Fruit fly (Drosophila melanogaster): ENCODE measurements around the gene Atac2.

The Atac2 gene

dm6 chr2L:18638945-18639344 is 26.9 kb upstream of the Atac2 start:
- TF ChIP-seq tj (GFP tag; optimal IDR thresholded peaks at IDR 0.05) (no peak), cic (GFP tag; optimal IDR thresholded peaks at IDR 0.05) (no peak), Clk (GFP tag; optimal IDR thresholded peaks at IDR 0.05) (no peak), pad (GFP tag; optimal IDR thresholded peaks at IDR 0.05) (no peak), bab1 (GFP tag; optimal IDR thresholded peaks at IDR 0.05) (no peak), CG11617 (GFP tag; optimal IDR thresholded peaks at IDR 0.05) (no peak)

dm6 chr2L:18632389-18632788 is 20.3 kb upstream of the Atac2 start:
- peak; percentile 38 for TF ChIP-seq CG7045 (GFP tag; optimal IDR thresholded peaks at IDR 0.05)
- TF ChIP-seq CG12768 (GFP tag; optimal IDR thresholded peaks at IDR 0.05) = peak; percentile 52
- TF ChIP-seq CG33017 (tag; optimal IDR thresholded peaks at IDR 0.05) = peak; percentile 45
- no peak for TF ChIP-seq pad (GFP tag; optimal IDR thresholded peaks at IDR 0.05)
- no peak for TF ChIP-seq Clk (GFP tag; optimal IDR thresholded peaks at IDR 0.05)
- TF ChIP-seq Crg-1 (GFP tag; optimal IDR thresholded peaks at IDR 0.05) = peak; percentile 50
- peak; percentile 81 for TF ChIP-seq cic (GFP tag; optimal IDR thresholded peaks at IDR 0.05)
- TF ChIP-seq bab1 (GFP tag; optimal IDR thresholded peaks at IDR 0.05) = peak; percentile 9
- TF ChIP-seq toe (GFP tag; optimal IDR thresholded peaks at IDR 0.05) = no peak
- no peak for TF ChIP-seq cnc (optimal IDR thresholded peaks at IDR 0.05)
- TF ChIP-seq CG11617 (GFP tag; optimal IDR thresholded peaks at IDR 0.05) = no peak
- TF ChIP-seq CG5204 (GFP tag; optimal IDR thresholded peaks at IDR 0.05) = no peak
- TF ChIP-seq CG7101 (tag; optimal IDR thresholded peaks at IDR 0.05) = peak; percentile 27
- peak; percentile 47 for TF ChIP-seq CG14711 (tag; optimal IDR thresholded peaks at IDR 0.05)
- TF ChIP-seq kay (GFP tag; ENCODE audit: borderline replicate concordance) = no peak
- TF ChIP-seq ovo (GFP tag; optimal IDR thresholded peaks at IDR 0.05) = peak; percentile 39
- TF ChIP-seq Hr96 (GFP tag; optimal IDR thresholded peaks at IDR 0.05) = no peak

- TF ChIP-seq kay (GFP tag; ENCODE audit: borderline replicate concordance) (peak; percentile 22), Hr96 (GFP tag; optimal IDR thresholded peaks at IDR 0.05) (no peak), Crg-1 (GFP tag; optimal IDR thresholded peaks at IDR 0.05) (no peak)
Measured at dm6 chr2L:18630611-18631221, 18.7 kb upstream of the Atac2 start.

dm6 chr2L:18629144-18629543 is 17.1 kb upstream of the Atac2 start:
- TF ChIP-seq Mnt (GFP tag; optimal IDR thresholded peaks at IDR 0.05) (peak; percentile 10), tj (GFP tag; optimal IDR thresholded peaks at IDR 0.05) (no peak)

DNA sequence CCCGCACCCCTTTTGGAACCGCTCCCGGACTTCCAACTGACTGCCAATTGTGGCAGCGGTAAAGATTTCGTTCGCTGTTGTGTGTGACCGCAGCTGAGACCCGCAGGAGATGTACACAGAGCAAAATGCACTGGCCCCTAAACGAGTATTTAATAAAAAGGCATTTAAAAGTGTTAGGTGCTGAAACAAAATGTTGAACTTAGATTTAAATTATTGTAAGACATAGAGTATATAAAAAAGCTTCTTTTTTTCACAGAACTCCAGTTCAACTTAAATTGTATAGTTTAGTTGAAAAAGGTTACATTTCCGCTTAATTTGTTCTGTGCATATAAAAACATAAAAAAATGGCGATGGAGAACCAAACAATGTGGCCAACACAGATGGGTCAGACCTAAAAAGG is 16.1 kb upstream of the Atac2 start:
- TF ChIP-seq cic (GFP tag; optimal IDR thresholded peaks at IDR 0.05) (no peak), Mnt (GFP tag; optimal IDR thresholded peaks at IDR 0.05) (no peak), CG14711 (tag; optimal IDR thresholded peaks at IDR 0.05) (no peak), CG33017 (tag; optimal IDR thresholded peaks at IDR 0.05) (no peak), pad (GFP tag; optimal IDR thresholded peaks at IDR 0.05) (no peak), ovo (GFP tag; optimal IDR thresholded peaks at IDR 0.05) (no peak)

DNA sequence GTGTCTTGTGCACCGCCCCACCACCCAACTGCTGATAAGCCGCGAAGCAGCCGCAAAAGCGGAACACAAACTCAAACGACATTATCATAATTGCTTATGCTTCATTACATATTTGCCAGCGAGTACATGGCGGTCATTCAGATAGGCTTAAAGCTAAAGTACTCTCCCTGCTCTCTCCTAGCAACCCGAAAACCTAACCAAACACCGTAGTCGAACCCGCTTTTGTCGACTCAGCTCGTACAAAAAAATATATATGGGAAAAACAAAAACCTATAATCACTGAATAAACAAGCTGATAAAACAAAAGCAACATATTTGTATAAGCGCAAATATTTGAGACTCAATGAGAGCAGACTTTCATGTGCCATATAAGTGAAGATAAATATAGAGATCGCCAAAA is 14.9 kb upstream of the Atac2 start:
- TF ChIP-seq CG7101 (tag; optimal IDR thresholded peaks at IDR 0.05) (peak; percentile 9), Mnt (GFP tag; optimal IDR thresholded peaks at IDR 0.05) (no peak), cic (GFP tag; optimal IDR thresholded peaks at IDR 0.05) (peak; percentile 23), CG11617 (GFP tag; optimal IDR thresholded peaks at IDR 0.05) (no peak), tj (GFP tag; optimal IDR thresholded peaks at IDR 0.05) (peak; percentile 81)

DNA sequence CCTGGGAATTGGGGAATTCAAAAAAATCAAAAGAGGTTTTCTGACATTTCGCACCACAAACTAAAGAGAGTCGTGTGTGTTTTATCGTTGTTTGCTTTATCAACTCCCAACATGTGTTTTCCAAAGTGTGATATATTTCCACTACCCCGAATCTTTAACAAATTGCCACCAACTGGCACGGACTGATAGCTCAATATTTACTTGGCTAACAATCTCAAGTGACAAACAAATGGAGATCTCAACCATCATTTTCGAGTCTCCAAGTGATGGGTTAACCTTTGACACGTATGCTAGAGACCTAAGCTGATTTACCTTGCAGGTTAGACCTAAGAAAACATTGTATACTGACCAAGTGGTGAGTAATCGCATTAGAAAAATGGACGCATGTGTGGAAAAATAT is 13.4 kb upstream of the Atac2 start:
- TF ChIP-seq Mnt (GFP tag; optimal IDR thresholded peaks at IDR 0.05) = no peak
- no peak for TF ChIP-seq CG33017 (tag; optimal IDR thresholded peaks at IDR 0.05)
- no peak for TF ChIP-seq Hr96 (GFP tag; optimal IDR thresholded peaks at IDR 0.05)
- no peak for TF ChIP-seq cnc (optimal IDR thresholded peaks at IDR 0.05)
- no peak for TF ChIP-seq CG1620 (GFP tag; optimal IDR thresholded peaks at IDR 0.05)
- no peak for TF ChIP-seq kay (GFP tag; ENCODE audit: borderline replicate concordance)
- no peak for TF ChIP-seq tj (GFP tag; optimal IDR thresholded peaks at IDR 0.05)
- no peak for TF ChIP-seq CG14711 (tag; optimal IDR thresholded peaks at IDR 0.05)
- TF ChIP-seq cic (GFP tag; optimal IDR thresholded peaks at IDR 0.05) = no peak

DNA sequence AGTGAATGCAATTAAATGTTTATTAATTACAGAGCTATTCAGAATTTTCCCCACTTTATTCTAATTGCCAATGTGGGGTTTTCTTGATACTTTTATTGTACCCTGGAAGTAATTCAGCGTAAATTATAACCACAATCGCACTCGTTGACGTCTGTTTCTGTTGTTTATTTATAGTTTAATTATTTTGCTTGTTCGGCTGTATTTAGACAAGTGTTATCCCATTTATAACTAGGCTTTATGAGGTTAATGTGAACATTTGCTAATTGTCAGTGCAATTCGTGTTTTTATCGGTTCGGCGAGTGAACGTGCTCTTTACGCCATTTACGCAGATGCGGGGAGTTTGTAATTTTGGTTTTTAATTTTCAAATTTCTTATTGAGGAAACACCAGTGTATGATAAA is 13.0 kb upstream of the Atac2 start:
- TF ChIP-seq CG7045 (GFP tag; optimal IDR thresholded peaks at IDR 0.05) = peak; percentile 0
- TF ChIP-seq CG7101 (tag; optimal IDR thresholded peaks at IDR 0.05) = peak; percentile 29
- TF ChIP-seq pad (GFP tag; optimal IDR thresholded peaks at IDR 0.05) = no peak
- peak; percentile 49 for TF ChIP-seq CG33017 (tag; optimal IDR thresholded peaks at IDR 0.05)
- TF ChIP-seq CG11617 (GFP tag; optimal IDR thresholded peaks at IDR 0.05) = no peak
- TF ChIP-seq kay (GFP tag; ENCODE audit: borderline replicate concordance) = no peak
- peak; percentile 32 for TF ChIP-seq cic (GFP tag; optimal IDR thresholded peaks at IDR 0.05)
- TF ChIP-seq cnc (optimal IDR thresholded peaks at IDR 0.05) = no peak
